Fruit fly (Drosophila melanogaster) whole organism, embryonic: ENCODE data around the gene CG6470.

ENCODE experiments used
- Atf-2 ChIP-seq: fragments of 200-800 bp; sonication (Bioruptor generic); optimal IDR thresholded peaks from 2 replicates; lab custom pipeline; 2016; ENCODE audit warnings: missing biosample characterization, missing genetic modification characterization
- BtbVII ChIP-seq: fragments of 200-800 bp; sonication (Bioruptor generic); optimal IDR thresholded peaks from 3 replicates; lab custom pipeline; 2017; ENCODE audit warnings: missing biosample characterization, mild to moderate bottlenecking, missing genetic modification characterization
- CG10147 ChIP-seq: fragments of 200-800 bp; sonication (Bioruptor generic); optimal IDR thresholded peaks from 2 replicates; lab custom pipeline; 2019; ENCODE audit warnings: missing biosample characterization, mild to moderate bottlenecking, missing genetic modification characterization, moderate library complexity
- CG10267 ChIP-seq: fragments of 200-800 bp; sonication (Bioruptor generic); optimal IDR thresholded peaks from 2 replicates; lab custom pipeline; 2018; ENCODE audit warnings: missing biosample characterization, mild to moderate bottlenecking, missing genetic modification characterization, moderate library complexity
- CG12744 ChIP-seq: fragments of 200-800 bp; sonication (Bioruptor generic); optimal IDR thresholded peaks from 2 replicates; lab custom pipeline; 2016; ENCODE audit warnings: missing biosample characterization, missing genetic modification characterization
- CG13775 ChIP-seq: fragments of 200-800 bp; sonication (Bioruptor generic); optimal IDR thresholded peaks from 3 replicates; lab custom pipeline; 2017; ENCODE audit warnings: missing biosample characterization, mild to moderate bottlenecking, missing genetic modification characterization
- CG14441 ChIP-seq: fragments of 200-800 bp; sonication (Bioruptor generic); IDR thresholded peaks from 2 replicates; pipeline ENCODE4 v1.3.6; 2022; ENCODE audit warnings: missing biosample characterization, missing genetic modification characterization
- CG1529 ChIP-seq: fragments of 200-800 bp; sonication (Bioruptor generic); optimal IDR thresholded peaks from 3 replicates; lab custom pipeline; 2018; ENCODE audit warnings: missing biosample characterization, missing genetic modification characterization
- CG17359 ChIP-seq: fragments of 200-800 bp; sonication (Bioruptor generic); optimal IDR thresholded peaks from 3 replicates; lab custom pipeline; 2018; ENCODE audit warnings: missing biosample characterization, mild to moderate bottlenecking, missing genetic modification characterization, moderate library complexity
- CG17361 ChIP-seq: fragments of 200-800 bp; sonication (Bioruptor generic); IDR thresholded peaks from 3 replicates; pipeline ENCODE4 v1.3.6; 2022; ENCODE audit warnings: missing biosample characterization, missing genetic modification characterization
- CG17912 ChIP-seq: fragments of 200-800 bp; sonication (Bioruptor generic); optimal IDR thresholded peaks from 2 replicates; lab custom pipeline; 2018; ENCODE audit warnings: missing biosample characterization, mild to moderate bottlenecking, missing genetic modification characterization
- CG18476 ChIP-seq: fragments of 200-800 bp; sonication (Bioruptor generic); optimal IDR thresholded peaks from 2 replicates; lab custom pipeline; 2016; ENCODE audit warnings: missing biosample characterization, mild to moderate bottlenecking, missing genetic modification characterization
- CG32772 ChIP-seq: fragments of 200-800 bp; sonication (Bioruptor generic); IDR thresholded peaks from 2 replicates; pipeline ENCODE4 v1.3.6; 2022; ENCODE audit warnings: missing biosample characterization, missing genetic modification characterization
- CG3838 ChIP-seq: fragments of 200-800 bp; sonication (Bioruptor generic); optimal IDR thresholded peaks from 3 replicates; lab custom pipeline; 2016; ENCODE audit warnings: missing biosample characterization, missing genetic modification characterization
- CG4730 ChIP-seq: fragments of 200-800 bp; sonication (Bioruptor generic); IDR thresholded peaks from 2 replicates; pipeline ENCODE4 v1.3.6; 2022; ENCODE audit warnings: missing biosample characterization, missing genetic modification characterization
- CG7556 ChIP-seq: fragments of 200-800 bp; sonication (Bioruptor generic); optimal IDR thresholded peaks from 2 replicates; lab custom pipeline; 2017; ENCODE audit warnings: missing biosample characterization, mild to moderate bottlenecking, missing genetic modification characterization
- CG8478 ChIP-seq: fragments of >200 bp; optimal IDR thresholded peaks from 2 replicates; lab custom pipeline; 2018
- CG8765 ChIP-seq: fragments of 200-800 bp; sonication (Bioruptor generic); IDR thresholded peaks from 2 replicates; pipeline ENCODE4 v1.3.6; 2022; ENCODE audit warnings: missing biosample characterization, missing genetic modification characterization
- Camta ChIP-seq: fragments of 200-800 bp; sonication (Bioruptor generic); optimal IDR thresholded peaks from 2 replicates; lab custom pipeline; 2016; ENCODE audit warnings: missing biosample characterization, missing genetic modification characterization
- Deaf1 ChIP-seq: fragments of 200-800 bp; optimal IDR thresholded peaks from 3 replicates; lab custom pipeline; 2019; ENCODE audit warnings: missing biosample characterization, mild to moderate bottlenecking, missing genetic modification characterization, moderate library complexity
- Dip3 ChIP-seq: fragments of 200-800 bp; sonication (Bioruptor generic); optimal IDR thresholded peaks from 3 replicates; lab custom pipeline; 2016; ENCODE audit warnings: missing biosample characterization, missing genetic modification characterization
- Dp ChIP-seq: fragments of 200-800 bp; sonication (Bioruptor generic); optimal IDR thresholded peaks from 2 replicates; lab custom pipeline; 2018; ENCODE audit warnings: missing biosample characterization, mild to moderate bottlenecking, missing genetic modification characterization, moderate library complexity
- Ets65A ChIP-seq: fragments of 200-800 bp; sonication (Bioruptor generic); peaks from one replicate; lab custom pipeline; 2016; ENCODE audit warnings: missing biosample characterization, missing genetic modification characterization
- HLH4C ChIP-seq: fragments of 200-800 bp; sonication (Bioruptor generic); IDR thresholded peaks from 3 replicates; pipeline ENCODE4 v1.3.6; 2022; ENCODE audit warnings: missing biosample characterization, missing genetic modification characterization; ENCODE audit not compliant: partially characterized antibody
- NC2β ChIP-seq: fragments of 200-800 bp; sonication (Bioruptor generic); optimal IDR thresholded peaks from 2 replicates; lab custom pipeline; 2016; ENCODE audit warnings: missing biosample characterization, missing genetic modification characterization
- Sry-δ ChIP-seq: fragments of 200-800 bp; sonication (Bioruptor generic); optimal IDR thresholded peaks from 2 replicates; lab custom pipeline; 2016; ENCODE audit warnings: missing biosample characterization, missing genetic modification characterization
- Xbp1 ChIP-seq: fragments of 200-800 bp; sonication (Bioruptor generic); optimal IDR thresholded peaks from 3 replicates; lab custom pipeline; 2016; ENCODE audit warnings: missing biosample characterization, mild to moderate bottlenecking, missing genetic modification characterization
- ac ChIP-seq: fragments of 200-800 bp; sonication (Bioruptor generic); optimal IDR thresholded peaks from 3 replicates; lab custom pipeline; 2017; ENCODE audit warnings: missing biosample characterization, mild to moderate bottlenecking, missing genetic modification characterization
- ase ChIP-seq: fragments of 200-800 bp; sonication (Bioruptor generic); IDR thresholded peaks from 3 replicates; pipeline ENCODE4 v1.3.6; 2022; ENCODE audit warnings: missing biosample characterization, missing genetic modification characterization
- chif ChIP-seq, 2 experiments: fragments of 200-800 bp; sonication (Bioruptor generic); optimal IDR thresholded peaks; 3 replicates each; lab custom pipeline; 2016; ENCODE audit warnings: missing biosample characterization in 2 of 2, missing genetic modification characterization in 2 of 2
- crp ChIP-seq, 2 experiments: fragments of 200-800 bp; sonication (Bioruptor generic); optimal IDR thresholded peaks; 2 replicates in 1 of 2; 3 replicates in 1 of 2; lab custom pipeline; 2017; ENCODE audit warnings: missing biosample characterization in 2 of 2, missing genetic modification characterization in 2 of 2, mild to moderate bottlenecking in 1 of 2, moderate library complexity in 1 of 2
- da ChIP-seq: fragments of 200-800 bp; sonication (Bioruptor generic); optimal IDR thresholded peaks from 2 replicates; lab custom pipeline; 2016; ENCODE audit warnings: missing biosample characterization, missing genetic modification characterization
- danr ChIP-seq: fragments of 200-800 bp; sonication (Bioruptor generic); IDR thresholded peaks from 2 replicates; pipeline ENCODE4 v1.3.6; 2022; ENCODE audit warnings: missing biosample characterization, missing genetic modification characterization
- eyg ChIP-seq: fragments of 200-800 bp; sonication (Bioruptor generic); optimal IDR thresholded peaks from 3 replicates; lab custom pipeline; 2016; ENCODE audit warnings: missing biosample characterization, missing genetic modification characterization
- ftz-f1 ChIP-seq: fragments of 200-800 bp; sonication (Bioruptor generic); optimal IDR thresholded peaks from 2 replicates; lab custom pipeline; 2016; ENCODE audit warnings: missing biosample characterization, missing genetic modification characterization
- grn ChIP-seq: fragments of 200-800 bp; sonication (Bioruptor generic); optimal IDR thresholded peaks from 3 replicates; lab custom pipeline; 2017; ENCODE audit warnings: missing biosample characterization, missing genetic modification characterization
- hb ChIP-seq: fragments of 200-800 bp; sonication (Bioruptor generic); IDR thresholded peaks from 3 replicates; pipeline ENCODE4 v1.3.6; 2022; ENCODE audit warnings: missing biosample characterization, missing genetic modification characterization; ENCODE audit not compliant: partially characterized antibody
- hbn ChIP-seq: fragments of 200-800 bp; sonication (Bioruptor generic); IDR thresholded peaks from 2 replicates; pipeline ENCODE4 v1.3.6; 2022; ENCODE audit warnings: missing biosample characterization, missing genetic modification characterization; ENCODE audit not compliant: partially characterized antibody
- kah ChIP-seq: fragments of 200-800 bp; sonication (Bioruptor generic); optimal IDR thresholded peaks from 2 replicates; lab custom pipeline; 2018; ENCODE audit warnings: missing biosample characterization, mild to moderate bottlenecking, missing genetic modification characterization
- lola ChIP-seq, 3 experiments: fragments of >200 bp in 2 of 3; fragments of 200-800 bp in 1 of 3; sonication (Bioruptor generic) in 1 of 3; optimal IDR thresholded peaks; 2 replicates each; lab custom pipeline; 2017 to 2019; ENCODE audit warnings: missing biosample characterization in 3 of 3, missing genetic modification characterization in 3 of 3, mild to moderate bottlenecking in 1 of 3, moderate library complexity in 1 of 3
- odd ChIP-seq: fragments of 200-800 bp; sonication (Bioruptor generic); optimal IDR thresholded peaks from 2 replicates; lab custom pipeline; 2017; ENCODE audit warnings: missing biosample characterization, mild to moderate bottlenecking, missing genetic modification characterization
- onecut ChIP-seq: fragments of 200-800 bp; sonication (Bioruptor generic); IDR thresholded peaks from 2 replicates; pipeline ENCODE4 v1.3.6; 2022; ENCODE audit warnings: missing biosample characterization, missing genetic modification characterization
- pfk ChIP-seq: fragments of 200-800 bp; sonication (Bioruptor generic); optimal IDR thresholded peaks from 2 replicates; lab custom pipeline; 2018; ENCODE audit warnings: missing biosample characterization, mild to moderate bottlenecking, missing genetic modification characterization, moderate library complexity
- phol ChIP-seq: fragments of 200-800 bp; sonication (Bioruptor generic); optimal IDR thresholded peaks from 3 replicates; lab custom pipeline; 2018; ENCODE audit warnings: missing biosample characterization, mild to moderate bottlenecking, missing genetic modification characterization, moderate library complexity
- pros ChIP-seq: fragments of 200-800 bp; sonication (Bioruptor generic); optimal IDR thresholded peaks from 3 replicates; lab custom pipeline; 2019; ENCODE audit warnings: missing biosample characterization, mild to moderate bottlenecking, missing genetic modification characterization, moderate library complexity
- rib ChIP-seq: fragments of 200-800 bp; sonication (Bioruptor generic); IDR thresholded peaks from 2 replicates; pipeline ENCODE4 v1.3.6; 2022; ENCODE audit warnings: missing biosample characterization, missing genetic modification characterization
- sob ChIP-seq: fragments of 200-800 bp; sonication (Bioruptor generic); IDR thresholded peaks from 2 replicates; pipeline ENCODE4 v1.3.6; 2022; ENCODE audit warnings: missing biosample characterization, missing genetic modification characterization
- sqz ChIP-seq: fragments of 200-800 bp; sonication (Bioruptor generic); optimal IDR thresholded peaks from 3 replicates; lab custom pipeline; 2018; ENCODE audit warnings: missing biosample characterization, mild to moderate bottlenecking, missing genetic modification characterization
- trh ChIP-seq: fragments of 200-800 bp; sonication (Bioruptor generic); optimal IDR thresholded peaks from 2 replicates; lab custom pipeline; 2016; ENCODE audit warnings: missing biosample characterization, missing genetic modification characterization
- unpg ChIP-seq: fragments of 200-800 bp; sonication (Bioruptor generic); optimal IDR thresholded peaks from 3 replicates; lab custom pipeline; 2018; ENCODE audit warnings: missing biosample characterization, mild to moderate bottlenecking, missing genetic modification characterization, moderate library complexity
- zfh1 ChIP-seq: fragments of 200-800 bp; sonication (Bioruptor generic); IDR thresholded peaks from 3 replicates; pipeline ENCODE4 v1.3.6; 2022; ENCODE audit warnings: missing biosample characterization, missing genetic modification characterization

Gene CG6470

dm6 chrX:18494165-18494740 is 20.4 kb downstream of the CG6470 start, which contains the start of gene CG15043 (continued):
- TF ChIP-seq hbn (GFP tag; lab: Robert Waterston, UW): no peak
- TF ChIP-seq CG8765 (GFP tag; lab: Robert Waterston, UW): no peak
- no peak for TF ChIP-seq unpg (GFP tag; lab: Kevin White, UChicago)
- TF ChIP-seq NC2β (GFP tag; lab: Kevin White, UChicago): no peak
- no peak for TF ChIP-seq Xbp1 (GFP tag; lab: Kevin White, UChicago)
- no peak; the same call in 1 of the 2 replicates for TF ChIP-seq CG32772 (GFP tag; lab: Robert Waterston, UW)
- TF ChIP-seq CG17361: no peak
- peak; percentile 67 for TF ChIP-seq Dip3 (GFP tag; lab: Kevin White, UChicago)
- TF ChIP-seq Sry-δ: peak; percentile 16
- no peak for TF ChIP-seq chif (GFP tag; optimal IDR thresholded peaks at IDR 0.05; lab: Kevin White, UChicago)
- peak; percentile 40 for TF ChIP-seq CG17359 (tag; lab: Kevin White, UChicago)
- no peak for TF ChIP-seq HLH4C
- no peak for TF ChIP-seq sqz (GFP tag; lab: Kevin White, UChicago)
- TF ChIP-seq pfk (GFP tag; lab: Kevin White, UChicago): no peak
- TF ChIP-seq Atf-2 (GFP tag; lab: Kevin White, UChicago): no peak
- TF ChIP-seq hb: no peak
- TF ChIP-seq zfh1: peak; percentile 49; the same call in 2 of the 3 replicates
- TF ChIP-seq CG17912 (GFP tag; lab: Kevin White, UChicago): no peak
- peak; percentile 27; the same call in 1 of the 2 replicates for TF ChIP-seq onecut (GFP tag; lab: Robert Waterston, UW)
- TF ChIP-seq odd (GFP tag; lab: Kevin White, UChicago): no peak
- no peak for TF ChIP-seq CG7556 (GFP tag; lab: Kevin White, UChicago)
- no peak for TF ChIP-seq sob (GFP tag; lab: Robert Waterston, UW)
- peak; percentile 39 for TF ChIP-seq CG4730
- no peak for TF ChIP-seq CG12744 (GFP tag; lab: Kevin White, UChicago)
- no peak for TF ChIP-seq kah (GFP tag; lab: Kevin White, UChicago)
- no peak for TF ChIP-seq pros
- no peak for TF ChIP-seq lola (GFP tag; optimal IDR thresholded peaks at IDR 0.05; lab: Kevin White, UChicago)
- TF ChIP-seq danr (GFP tag; lab: Robert Waterston, UW): no peak
- TF ChIP-seq phol (tag; lab: Kevin White, UChicago): no peak
- peak; percentile 55; the same call in 1 of the 3 replicates for TF ChIP-seq ase
- TF ChIP-seq CG3838: no peak
- TF ChIP-seq CG1529: no peak
- no peak for TF ChIP-seq trh
- TF ChIP-seq Camta: no peak
- TF ChIP-seq da (GFP tag; lab: Kevin White, UChicago): no peak
- TF ChIP-seq Deaf1 (tag; lab: Kevin White, UChicago): no peak
- no peak for TF ChIP-seq CG10267 (tag; lab: Kevin White, UChicago)
- peak; percentile 63 for TF ChIP-seq Ets65A
- no peak for TF ChIP-seq crp (GFP tag; optimal IDR thresholded peaks at IDR 0.05; lab: Kevin White, UChicago)
- no peak for TF ChIP-seq CG13775 (GFP tag; lab: Kevin White, UChicago)
- TF ChIP-seq ftz-f1 (GFP tag; lab: Kevin White, UChicago): no peak
- peak; percentile 62 for TF ChIP-seq CG14441 (GFP tag; lab: Robert Waterston, UW)
- no peak for TF ChIP-seq CG10147 (GFP tag; lab: Kevin White, UChicago)
- no peak for TF ChIP-seq ac (GFP tag; lab: Kevin White, UChicago)
- TF ChIP-seq grn (GFP tag; lab: Kevin White, UChicago): peak; percentile 14
- no peak for TF ChIP-seq BtbVII (GFP tag; lab: Kevin White, UChicago)
- no peak for TF ChIP-seq CG8478 (lab: Kevin White, UChicago)
- peak; percentile 23; the same call in 1 of the 2 replicates for TF ChIP-seq rib (GFP tag; lab: Robert Waterston, UW)
- TF ChIP-seq Dp (GFP tag; lab: Kevin White, UChicago): no peak
- no peak for TF ChIP-seq eyg (GFP tag; lab: Kevin White, UChicago)
- peak; percentile 13 for TF ChIP-seq CG18476
